Fruit fly (Drosophila melanogaster) whole organism, embryonic: ENCODE results near the gene Rilpl.

Source experiments
- BEAF-32 ChIP-seq: fragments of 200-800 bp; sonication (Bioruptor generic); optimal IDR thresholded peaks from 3 replicates; lab custom pipeline; 2017; ENCODE audit warnings: missing biosample characterization, missing genetic modification characterization, mild to moderate bottlenecking, moderate library complexity, missing genetic modification reagents
- CG10147 ChIP-seq: fragments of 200-800 bp; sonication (Bioruptor generic); optimal IDR thresholded peaks from 2 replicates; lab custom pipeline; 2019; ENCODE audit warnings: missing biosample characterization, mild to moderate bottlenecking, missing genetic modification characterization, moderate library complexity
- CG10209 ChIP-seq: fragments of 200-800 bp; sonication (Bioruptor generic); optimal IDR thresholded peaks from 3 replicates; lab custom pipeline; 2017; ENCODE audit warnings: missing biosample characterization, mild to moderate bottlenecking, missing genetic modification characterization, missing genetic modification reagents
- CG10366 ChIP-seq: fragments of 200-800 bp; sonication (Bioruptor generic); IDR thresholded peaks from 2 replicates; pipeline ENCODE4 v1.3.6; 2022; ENCODE audit warnings: missing biosample characterization, missing genetic modification characterization
- CG12299 ChIP-seq: fragments of 200-800 bp; sonication (Bioruptor generic); optimal IDR thresholded peaks from 2 replicates; lab custom pipeline; 2018; ENCODE audit warnings: missing biosample characterization, mild to moderate bottlenecking, missing genetic modification characterization
- CG14014 ChIP-seq: fragments of 200-800 bp; sonication (Bioruptor generic); IDR thresholded peaks from 2 replicates; pipeline ENCODE4 v1.3.6; 2022; ENCODE audit warnings: missing biosample characterization, missing genetic modification characterization
- CG14710 ChIP-seq: fragments of 200-800 bp; sonication (Bioruptor generic); optimal IDR thresholded peaks from 3 replicates; lab custom pipeline; 2019; ENCODE audit warnings: missing biosample characterization, mild to moderate bottlenecking, missing genetic modification characterization, moderate library complexity
- CG1529 ChIP-seq: fragments of 200-800 bp; sonication (Bioruptor generic); optimal IDR thresholded peaks from 3 replicates; lab custom pipeline; 2018; ENCODE audit warnings: missing biosample characterization, missing genetic modification characterization
- CG15696 ChIP-seq: fragments of 200-800 bp; sonication (Bioruptor generic); optimal IDR thresholded peaks from 2 replicates; lab custom pipeline; 2019; ENCODE audit warnings: missing biosample characterization, mild to moderate bottlenecking, missing genetic modification characterization, moderate library complexity
- CG16779 ChIP-seq: fragments of 200-800 bp; sonication (Bioruptor generic); IDR thresholded peaks from 2 replicates; pipeline ENCODE4 v1.3.6; 2022; ENCODE audit warnings: missing biosample characterization, missing genetic modification characterization
- CG17359 ChIP-seq: fragments of 200-800 bp; sonication (Bioruptor generic); optimal IDR thresholded peaks from 3 replicates; lab custom pipeline; 2018; ENCODE audit warnings: missing biosample characterization, mild to moderate bottlenecking, missing genetic modification characterization, moderate library complexity
- CG18011 ChIP-seq: fragments of 200-800 bp; sonication (Bioruptor generic); optimal IDR thresholded peaks from 2 replicates; lab custom pipeline; 2017; ENCODE audit warnings: missing biosample characterization, missing genetic modification characterization, mild to moderate bottlenecking, moderate library complexity, missing genotype
- CG18476 ChIP-seq: fragments of 200-800 bp; sonication (Bioruptor generic); optimal IDR thresholded peaks from 2 replicates; lab custom pipeline; 2016; ENCODE audit warnings: missing biosample characterization, mild to moderate bottlenecking, missing genetic modification characterization
- CG2199 ChIP-seq: fragments of 200-800 bp; sonication (Bioruptor generic); IDR thresholded peaks from 3 replicates; pipeline ENCODE4 v1.3.6; 2022; ENCODE audit warnings: missing biosample characterization, missing genetic modification characterization
- CG2712 ChIP-seq: fragments of 200-800 bp; optimal IDR thresholded peaks from 3 replicates; lab custom pipeline; 2019; ENCODE audit warnings: missing biosample characterization, mild to moderate bottlenecking, missing genetic modification characterization, moderate library complexity
- CG31441 ChIP-seq: fragments of 200-800 bp; sonication (Bioruptor generic); IDR thresholded peaks from 2 replicates; pipeline ENCODE4 v1.3.6; 2022; ENCODE audit warnings: missing biosample characterization, missing genetic modification characterization
- CG33557 ChIP-seq: fragments of 200-800 bp; sonication (Bioruptor generic); optimal IDR thresholded peaks from 2 replicates; lab custom pipeline; 2019; ENCODE audit warnings: missing biosample characterization, mild to moderate bottlenecking, missing genetic modification characterization, moderate library complexity
- CG4360 ChIP-seq: fragments of 200-800 bp; sonication (Bioruptor generic); IDR thresholded peaks from 2 replicates; pipeline ENCODE4 v1.3.6; 2022; ENCODE audit warnings: missing biosample characterization, missing genetic modification characterization
- CG4730 ChIP-seq: fragments of 200-800 bp; sonication (Bioruptor generic); IDR thresholded peaks from 2 replicates; pipeline ENCODE4 v1.3.6; 2022; ENCODE audit warnings: missing biosample characterization, missing genetic modification characterization
- CG4820 ChIP-seq: fragments of 200-800 bp; sonication (Bioruptor generic); optimal IDR thresholded peaks from 3 replicates; lab custom pipeline; 2016; ENCODE audit warnings: missing biosample characterization, missing genetic modification characterization
- CG7271 ChIP-seq: fragments of 200-800 bp; sonication (Bioruptor generic); optimal IDR thresholded peaks from 2 replicates; lab custom pipeline; 2018; ENCODE audit warnings: missing biosample characterization, mild to moderate bottlenecking, missing genetic modification characterization, moderate library complexity
- CG9797 ChIP-seq: fragments of 200-800 bp; sonication (Bioruptor generic); optimal IDR thresholded peaks from 3 replicates; lab custom pipeline; 2018; ENCODE audit warnings: missing biosample characterization, mild to moderate bottlenecking, missing genetic modification characterization
- Deaf1 ChIP-seq: fragments of 200-800 bp; optimal IDR thresholded peaks from 3 replicates; lab custom pipeline; 2019; ENCODE audit warnings: missing biosample characterization, mild to moderate bottlenecking, missing genetic modification characterization, moderate library complexity
- Doc2 ChIP-seq: fragments of 200-800 bp; sonication (Bioruptor generic); IDR thresholded peaks from 2 replicates; pipeline ENCODE4 v1.3.6; 2022; ENCODE audit warnings: missing biosample characterization, missing genetic modification characterization
- Fer1 ChIP-seq: fragments of 200-800 bp; sonication (Bioruptor generic); optimal IDR thresholded peaks from 2 replicates; lab custom pipeline; 2017; ENCODE audit warnings: missing biosample characterization, mild to moderate bottlenecking, missing genetic modification characterization
- Fer2 ChIP-seq: fragments of 200-800 bp; sonication (Bioruptor generic); optimal IDR thresholded peaks from 2 replicates; lab custom pipeline; 2018; ENCODE audit warnings: missing biosample characterization, mild to moderate bottlenecking, missing genetic modification characterization, moderate library complexity
- Hey ChIP-seq: fragments of 200-800 bp; sonication (Bioruptor generic); optimal IDR thresholded peaks from 3 replicates; lab custom pipeline; 2018; ENCODE audit warnings: missing biosample characterization, mild to moderate bottlenecking, missing genetic modification characterization
- Mad ChIP-seq: fragments of 200-800 bp; sonication (Bioruptor generic); optimal IDR thresholded peaks from 2 replicates; lab custom pipeline; 2016; ENCODE audit warnings: missing biosample characterization, missing genetic modification characterization
- Meics ChIP-seq: fragments of 200-800 bp; sonication (Bioruptor generic); optimal IDR thresholded peaks from 2 replicates; lab custom pipeline; 2017; ENCODE audit warnings: missing biosample characterization, mild to moderate bottlenecking, missing genetic modification characterization
- Rx ChIP-seq: fragments of 200-800 bp; sonication (Bioruptor generic); IDR thresholded peaks from 2 replicates; pipeline ENCODE4 v1.3.6; 2022; ENCODE audit warnings: missing biosample characterization, missing genetic modification characterization
- Spps ChIP-seq: fragments of 200-800 bp; sonication (Bioruptor generic); optimal IDR thresholded peaks from 2 replicates; lab custom pipeline; 2018; ENCODE audit warnings: missing biosample characterization, mild to moderate bottlenecking, missing genetic modification characterization
- TFAM ChIP-seq: fragments of 200-800 bp; sonication (Bioruptor generic); optimal IDR thresholded peaks from 2 replicates; lab custom pipeline; 2017; ENCODE audit warnings: missing biosample characterization, missing genetic modification characterization, inconsistent platforms
- ab ChIP-seq: fragments of 200-800 bp; sonication (Bioruptor generic); optimal IDR thresholded peaks from 2 replicates; lab custom pipeline; 2016; ENCODE audit warnings: missing biosample characterization, missing genetic modification characterization
- az2 ChIP-seq: fragments of 200-800 bp; sonication (Bioruptor generic); optimal IDR thresholded peaks from 3 replicates; lab custom pipeline; 2016; ENCODE audit warnings: missing biosample characterization, missing genetic modification characterization
- bowl ChIP-seq: fragments of 200-800 bp; sonication (Bioruptor generic); IDR thresholded peaks from 2 replicates; pipeline ENCODE4 v1.3.6; 2022; ENCODE audit warnings: missing biosample characterization, missing genetic modification characterization
- btn ChIP-seq: fragments of 200-800 bp; sonication (Bioruptor generic); optimal IDR thresholded peaks from 2 replicates; lab custom pipeline; 2016; ENCODE audit warnings: missing biosample characterization, missing genetic modification characterization
- danr ChIP-seq: fragments of 200-800 bp; sonication (Bioruptor generic); IDR thresholded peaks from 2 replicates; pipeline ENCODE4 v1.3.6; 2022; ENCODE audit warnings: missing biosample characterization, missing genetic modification characterization
- dpn ChIP-seq, 2 experiments: fragments of 200-800 bp; sonication (Bioruptor generic); optimal IDR thresholded peaks; 3 replicates each; lab custom pipeline; 2016; ENCODE audit warnings: missing biosample characterization in 2 of 2, missing genetic modification characterization in 2 of 2
- emc ChIP-seq: fragments of 200-800 bp; sonication (Bioruptor generic); optimal IDR thresholded peaks from 2 replicates; lab custom pipeline; 2016; ENCODE audit warnings: missing biosample characterization, missing genetic modification characterization
- inv ChIP-seq: fragments of 200-800 bp; sonication (Bioruptor generic); IDR thresholded peaks from 2 replicates; pipeline ENCODE4 v1.3.6; 2022; ENCODE audit warnings: missing biosample characterization, missing genetic modification characterization; ENCODE audit not compliant: partially characterized antibody
- luna ChIP-seq: fragments of 200-800 bp; sonication (Bioruptor generic); optimal IDR thresholded peaks from 2 replicates; lab custom pipeline; 2016; ENCODE audit warnings: missing biosample characterization, missing genetic modification characterization
- onecut ChIP-seq: fragments of 200-800 bp; sonication (Bioruptor generic); IDR thresholded peaks from 2 replicates; pipeline ENCODE4 v1.3.6; 2022; ENCODE audit warnings: missing biosample characterization, missing genetic modification characterization
- pzg ChIP-seq: fragments of 200-800 bp; sonication (Bioruptor generic); optimal IDR thresholded peaks from 3 replicates; lab custom pipeline; 2018; ENCODE audit warnings: missing biosample characterization, mild to moderate bottlenecking, missing genetic modification characterization, moderate library complexity
- ranshi ChIP-seq: fragments of 200-800 bp; sonication (Bioruptor generic); IDR thresholded peaks from 2 replicates; pipeline ENCODE4 v1.3.6; 2022; ENCODE audit warnings: missing biosample characterization, missing genetic modification characterization
- sob ChIP-seq: fragments of 200-800 bp; sonication (Bioruptor generic); IDR thresholded peaks from 2 replicates; pipeline ENCODE4 v1.3.6; 2022; ENCODE audit warnings: missing biosample characterization, missing genetic modification characterization
- stc ChIP-seq: fragments of 200-800 bp; sonication (Bioruptor generic); IDR thresholded peaks from 2 replicates; pipeline ENCODE4 v1.3.6; 2022; ENCODE audit warnings: missing biosample characterization, missing genetic modification characterization
- tap ChIP-seq: fragments of 200-800 bp; optimal IDR thresholded peaks from 3 replicates; lab custom pipeline; 2019; ENCODE audit warnings: missing biosample characterization, mild to moderate bottlenecking, missing genetic modification characterization, moderate library complexity
- tgo ChIP-seq: fragments of 200-800 bp; sonication (Bioruptor generic); IDR thresholded peaks from 3 replicates; pipeline ENCODE4 v1.3.6; 2022; ENCODE audit warnings: missing biosample characterization, missing genetic modification characterization
- tio ChIP-seq: fragments of 200-800 bp; sonication (Bioruptor generic); optimal IDR thresholded peaks from 2 replicates; lab custom pipeline; 2017; ENCODE audit warnings: missing biosample characterization, missing genetic modification characterization, inconsistent platforms
- tup ChIP-seq: fragments of 200-800 bp; sonication (Bioruptor generic); optimal IDR thresholded peaks from 2 replicates; lab custom pipeline; 2016; ENCODE audit warnings: missing biosample characterization, mild to moderate bottlenecking, missing genetic modification characterization, moderate library complexity
- usp ChIP-seq: fragments of >200 bp; optimal IDR thresholded peaks from 2 replicates; lab custom pipeline; 2017; ENCODE audit warnings: missing biosample characterization, missing genetic modification characterization

Gene Rilpl

DNA sequence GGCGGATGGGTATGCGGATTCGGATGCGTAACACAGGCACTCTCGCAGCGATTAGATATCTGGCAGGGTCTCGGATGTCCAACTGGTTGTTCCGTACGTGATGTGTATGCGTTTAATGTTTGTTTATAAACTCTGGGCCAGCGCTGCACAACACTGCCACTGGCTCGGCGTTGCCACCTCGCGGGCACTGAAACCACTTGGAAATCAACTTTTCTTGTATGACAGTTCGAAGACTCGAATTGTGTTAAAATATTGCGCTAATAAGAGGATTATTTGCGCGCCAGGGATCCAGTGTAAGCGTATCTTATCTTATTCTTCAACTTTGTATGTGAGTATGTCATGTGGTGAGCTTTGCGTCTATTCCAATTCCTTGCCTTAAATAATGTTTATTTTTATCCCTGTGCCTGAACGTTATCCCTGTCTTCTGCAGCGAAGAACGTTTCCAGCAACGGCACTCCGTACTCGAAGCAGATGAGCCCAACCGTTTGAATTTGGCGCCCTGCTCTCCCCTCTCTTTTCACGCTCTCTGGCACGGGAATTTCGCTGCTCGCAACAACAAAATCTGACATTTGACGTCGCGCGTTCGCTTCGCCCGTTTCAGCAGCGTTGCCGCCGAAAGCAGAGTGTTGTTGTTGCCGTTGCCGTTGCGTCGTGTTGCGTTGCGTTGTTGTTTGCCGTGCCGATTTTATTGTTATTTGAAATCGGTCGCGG lies 12.3 kb upstream of the Rilpl start, which contains the start of the genes CG3719 and CG32813 (continued):
- TF ChIP-seq CG14710 (tag; lab: Kevin White, UChicago) (peak; percentile 44), BEAF-32 (peak; percentile 36), pzg (GFP tag; lab: Kevin White, UChicago) (peak; percentile 71), dpn (GFP tag; optimal IDR thresholded peaks at IDR 0.05; lab: Kevin White, UChicago) (peak; percentile 23 to 44), stc (GFP tag; lab: Robert Waterston, UW) (no peak), Rx (no peak), CG2199 (GFP tag; lab: Robert Waterston, UW) (no peak), Meics (GFP tag; lab: Kevin White, UChicago) (peak; percentile 24), tap (tag; lab: Kevin White, UChicago) (no peak), CG10147 (GFP tag; lab: Kevin White, UChicago) (no peak), az2 (GFP tag; lab: Kevin White, UChicago) (peak; percentile 0), CG9797 (peak; percentile 1), Hey (tag; lab: Kevin White, UChicago) (no peak), CG2712 (no peak), CG31441 (GFP tag; lab: Robert Waterston, UW) (no peak), emc (GFP tag; lab: Kevin White, UChicago) (no peak), tio (no peak), bowl (GFP tag; lab: Robert Waterston, UW) (no peak), tup (GFP tag; lab: Kevin White, UChicago) (no peak), Deaf1 (peak; percentile 36), usp (GFP tag; lab: Kevin White, UChicago) (no peak), CG14014 (GFP tag; lab: Robert Waterston, UW) (no peak), CG7271 (tag; lab: Kevin White, UChicago) (no peak), ranshi (GFP tag; lab: Robert Waterston, UW) (no peak), luna (no peak), TFAM (GFP tag; lab: Kevin White, UChicago) (no peak), CG17359 (tag; lab: Kevin White, UChicago) (no peak), CG15696 (peak; percentile 4), Spps (tag; lab: Kevin White, UChicago) (no peak), CG4360 (GFP tag; lab: Robert Waterston, UW) (peak; percentile 95), ab (no peak), CG1529 (GFP tag; lab: Kevin White, UChicago) (no peak), CG16779 (GFP tag; lab: Robert Waterston, UW) (no peak), CG18011 (GFP tag; lab: Kevin White, UChicago) (no peak), CG10366 (GFP tag; lab: Robert Waterston, UW) (peak; percentile 41), onecut (GFP tag; lab: Robert Waterston, UW) (peak; percentile 11; the same call in 1 of the 2 replicates), btn (GFP tag; lab: Kevin White, UChicago) (no peak), CG33557 (GFP tag; lab: Kevin White, UChicago) (no peak), Fer2 (tag; lab: Kevin White, UChicago) (no peak), CG18476 (no peak), danr (GFP tag; lab: Robert Waterston, UW) (no peak), Fer1 (GFP tag; lab: Kevin White, UChicago) (no peak), Doc2 (GFP tag; lab: Robert Waterston, UW) (no peak), sob (GFP tag; lab: Robert Waterston, UW) (peak; percentile 57; the same call in 1 of the 2 replicates), CG12299 (no peak), CG4730 (GFP tag; lab: Robert Waterston, UW) (no peak; the same call in 1 of the 2 replicates), tgo (no peak), CG10209 (GFP tag; lab: Kevin White, UChicago) (peak; percentile 27), CG4820 (GFP tag; lab: Kevin White, UChicago) (peak; percentile 13), inv (peak; percentile 29; the same call in 1 of the 2 replicates), Mad (no peak)
